Worm (Caenorhabditis elegans) whole organism, midembryonic: ENCODE measurements around the gene mam-5.
A peak's percentile ranks its signal among the peaks of the same experiment; 100 is the strongest.

ENCODE experiments used
- T22C8.4 ChIP-seq: fragments of 200-800 bp; sonication (Bioruptor generic); IDR thresholded peaks from 2 replicates; pipeline ENCODE4 v1.3.6; 2022; ENCODE audit warnings: missing genetic modification characterization, missing compliant biosample characterization
- cog-1 ChIP-seq: sonication (generic microtip); optimal IDR thresholded peaks from 2 replicates; lab custom pipeline; 2016; ENCODE audit warnings: missing genetic modification characterization, missing compliant biosample characterization
- flt-1 ChIP-seq: fragments of 200-800 bp; sonication (Bioruptor generic); IDR thresholded peaks from 2 replicates; pipeline ENCODE4 v1.3.6; 2022; ENCODE audit warnings: missing genetic modification characterization, missing compliant biosample characterization
- klf-2 ChIP-seq: fragments of 200-800 bp; sonication (Bioruptor generic); conservative IDR thresholded peaks from 2 replicates; pipeline ENCODE4 v1.3.6; 2022; ENCODE audit warnings: missing genetic modification reagents, missing genetic modification characterization, missing compliant biosample characterization
- med-1 ChIP-seq: sonication (generic microtip); optimal IDR thresholded peaks from 2 replicates; lab custom pipeline; 2017; ENCODE audit warnings: missing genetic modification characterization, mild to moderate bottlenecking, missing compliant biosample characterization, antibody characterized with exemption, missing genetic modification reagents; ENCODE audit not compliant: insufficient read depth
- ref-1 ChIP-seq: fragments of 200-800 bp; sonication (Bioruptor generic); conservative IDR thresholded peaks from 2 replicates; pipeline ENCODE4 v1.3.6; 2022; ENCODE audit warnings: missing genetic modification reagents, missing genetic modification characterization, missing compliant biosample characterization
- tab-1 ChIP-seq: fragments of 200-800 bp; sonication (Bioruptor generic); IDR thresholded peaks from 2 replicates; pipeline ENCODE4 v1.3.6; 2022; ENCODE audit warnings: missing genetic modification characterization, missing compliant biosample characterization
- ztf-23 ChIP-seq: fragments of 200-800 bp; sonication (Bioruptor generic); IDR thresholded peaks from 2 replicates; pipeline ENCODE4 v1.3.6; 2022; ENCODE audit warnings: missing genetic modification reagents, missing genetic modification characterization, missing compliant biosample characterization
- ztf-29 ChIP-seq: fragments of 200-800 bp; sonication (Bioruptor generic); IDR thresholded peaks from 2 replicates; pipeline ENCODE4 v1.3.6; 2022; ENCODE audit warnings: missing genetic modification reagents, missing genetic modification characterization, missing compliant biosample characterization

Gene mam-5

ce11 chrV:9950861-9951260, 1.6 kb upstream of the mam-5 start, which contains the start of gene ttr-46:
TSS of gene ttr-46 (plus strand) at chrV:9951233.
- TF ChIP-seq klf-2 (GFP tag; lab: Robert Waterston, UW) (no peak), tab-1 (GFP tag; lab: Robert Waterston, UW) (no peak), ztf-29 (no peak), ref-1 (GFP tag; lab: Robert Waterston, UW) (no peak), cog-1 (tag; lab: Kevin White, UChicago) (no peak), T22C8.4 (GFP tag; lab: Robert Waterston, UW) (no peak), med-1 (GFP tag; lab: Kevin White, UChicago) (no peak), flt-1 (GFP tag; lab: Robert Waterston, UW) (no peak), ztf-23 (GFP tag; lab: Robert Waterston, UW) (no peak)

DNA sequence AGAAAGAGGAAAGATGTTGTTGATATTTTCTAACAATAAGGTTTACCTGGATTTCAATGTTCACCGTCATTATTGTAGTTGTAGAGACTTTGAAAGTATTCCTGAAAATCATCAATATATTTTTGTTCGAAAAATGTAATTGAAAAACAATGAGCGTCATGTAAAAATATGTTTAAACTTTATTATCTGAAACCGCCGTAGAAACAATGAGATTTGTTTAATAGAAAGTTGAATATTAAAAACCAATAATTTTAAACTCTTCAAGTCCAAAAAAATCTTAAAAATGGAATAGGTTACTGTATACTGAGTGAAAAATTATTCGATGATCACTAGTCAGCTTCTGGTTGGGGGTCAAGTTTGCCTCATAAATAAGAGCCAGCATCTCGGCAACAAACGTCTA, 5.7 kb downstream of the mam-5 start, which contains the start of gene anmt-3:
TSS of gene anmt-3 (minus strand) at position 101 of the 400 bp plus-strand sequence.
- TF ChIP-seq cog-1 (tag; lab: Kevin White, UChicago) (no peak), T22C8.4 (GFP tag; lab: Robert Waterston, UW) (no peak), ref-1 (GFP tag; lab: Robert Waterston, UW) (no peak), tab-1 (GFP tag; lab: Robert Waterston, UW) (no peak)

DNA sequence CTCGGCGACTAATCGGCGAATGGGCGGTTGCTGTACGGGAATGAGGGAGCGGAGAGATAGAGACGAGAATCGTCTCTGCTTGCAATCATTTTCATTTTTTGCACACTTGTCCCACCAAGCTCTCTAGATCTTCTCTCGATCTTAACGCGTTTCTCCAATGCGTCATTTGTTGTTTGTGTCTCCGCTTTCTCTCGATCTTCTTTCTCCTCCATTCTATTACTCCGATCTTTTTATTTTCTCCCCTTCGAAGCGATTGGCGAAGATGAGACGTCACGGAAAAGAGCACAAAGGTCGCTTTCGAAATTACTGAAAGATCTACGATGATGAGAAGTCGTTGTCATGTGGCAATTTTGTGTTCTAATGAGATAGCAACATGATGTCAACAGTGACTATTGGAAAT, 6.2 kb downstream of the mam-5 start:
- TF ChIP-seq ref-1 (GFP tag; lab: Robert Waterston, UW) (no peak), flt-1 (GFP tag; lab: Robert Waterston, UW) (no peak), cog-1 (tag; lab: Kevin White, UChicago) (no peak), tab-1 (GFP tag; lab: Robert Waterston, UW) (no peak), klf-2 (GFP tag; lab: Robert Waterston, UW) (no peak), T22C8.4 (GFP tag; lab: Robert Waterston, UW) (no peak), med-1 (GFP tag; lab: Kevin White, UChicago) (no peak), ztf-29 (no peak), ztf-23 (GFP tag; lab: Robert Waterston, UW) (no peak)

- TF ChIP-seq T22C8.4 (GFP tag; lab: Robert Waterston, UW), result no peak
- TF ChIP-seq tab-1 (GFP tag; lab: Robert Waterston, UW), result no peak
- no peak for TF ChIP-seq ref-1 (GFP tag; lab: Robert Waterston, UW)
- TF ChIP-seq med-1 (GFP tag; lab: Kevin White, UChicago), result no peak
- no peak for TF ChIP-seq klf-2 (GFP tag; lab: Robert Waterston, UW)
- no peak for TF ChIP-seq ztf-29
- no peak for TF ChIP-seq flt-1 (GFP tag; lab: Robert Waterston, UW)
- no peak for TF ChIP-seq ztf-23 (GFP tag; lab: Robert Waterston, UW)
- TF ChIP-seq cog-1 (tag; lab: Kevin White, UChicago), result no peak
Observed at ce11 chrV:9960376-9960775, 7.9 kb downstream of the mam-5 start, which contains the start of gene T07C12.10. TSS of gene T07C12.10 (minus strand) at chrV:9960476.

DNA sequence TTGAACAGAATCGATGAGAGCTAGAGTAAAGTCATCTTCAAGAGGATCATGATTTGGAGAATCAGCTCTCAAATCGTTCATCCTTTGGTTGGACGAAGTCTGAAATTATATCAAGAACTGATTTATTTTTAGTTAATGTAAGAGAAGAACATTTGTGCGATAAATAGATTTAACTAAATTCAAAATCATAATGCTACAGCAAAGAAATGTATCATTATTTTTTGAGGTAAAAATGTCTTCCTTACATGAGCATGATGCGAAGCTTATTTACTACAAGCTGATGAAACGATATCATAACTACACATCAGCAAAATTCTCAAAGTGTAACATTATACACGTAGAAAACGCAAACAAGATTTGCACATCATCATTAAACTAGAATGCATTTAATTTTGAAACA, 9.9 kb downstream of the mam-5 start, which contains the start of gene madf-4:
TSS of gene madf-4 (minus strand) at position 101 of the 400 bp plus-strand sequence.
- no peak for TF ChIP-seq ztf-23 (GFP tag; lab: Robert Waterston, UW)
- no peak for TF ChIP-seq flt-1 (GFP tag; lab: Robert Waterston, UW)
- no peak for TF ChIP-seq ref-1 (GFP tag; lab: Robert Waterston, UW)
- TF ChIP-seq klf-2 (GFP tag; lab: Robert Waterston, UW), result no peak
- no peak for TF ChIP-seq med-1 (GFP tag; lab: Kevin White, UChicago)
- TF ChIP-seq cog-1 (tag; lab: Kevin White, UChicago), result no peak
- TF ChIP-seq T22C8.4 (GFP tag; lab: Robert Waterston, UW), result no peak
- no peak for TF ChIP-seq ztf-29
- no peak for TF ChIP-seq tab-1 (GFP tag; lab: Robert Waterston, UW)

DNA sequence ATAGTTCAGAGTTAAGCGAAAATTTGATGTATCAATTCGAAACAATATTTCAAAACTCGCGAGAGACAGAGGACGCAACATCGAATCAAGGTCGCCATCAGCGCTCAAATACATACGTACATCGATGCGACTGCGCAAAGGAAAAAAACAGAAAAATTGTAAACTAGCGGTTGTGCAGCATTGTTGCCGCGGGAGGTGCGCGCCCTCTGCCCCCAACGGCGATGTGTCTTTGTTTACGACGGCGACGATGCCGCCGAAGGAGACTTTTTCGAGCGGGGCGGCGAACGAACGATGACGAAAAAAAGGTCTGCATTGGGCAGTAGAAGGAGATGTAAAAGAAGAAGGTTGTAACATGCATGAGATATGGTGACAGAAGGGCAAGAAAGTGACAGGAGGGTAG, 10.4 kb downstream of the mam-5 start:
- TF ChIP-seq T22C8.4 (GFP tag; lab: Robert Waterston, UW) (no peak), ref-1 (GFP tag; lab: Robert Waterston, UW) (no peak), ztf-23 (GFP tag; lab: Robert Waterston, UW) (no peak), ztf-29 (no peak), med-1 (GFP tag; lab: Kevin White, UChicago) (no peak), klf-2 (GFP tag; lab: Robert Waterston, UW) (no peak), flt-1 (GFP tag; lab: Robert Waterston, UW) (0 out of 2 replicates have a peak, but pooled peaks have one; percentile 9)

DNA sequence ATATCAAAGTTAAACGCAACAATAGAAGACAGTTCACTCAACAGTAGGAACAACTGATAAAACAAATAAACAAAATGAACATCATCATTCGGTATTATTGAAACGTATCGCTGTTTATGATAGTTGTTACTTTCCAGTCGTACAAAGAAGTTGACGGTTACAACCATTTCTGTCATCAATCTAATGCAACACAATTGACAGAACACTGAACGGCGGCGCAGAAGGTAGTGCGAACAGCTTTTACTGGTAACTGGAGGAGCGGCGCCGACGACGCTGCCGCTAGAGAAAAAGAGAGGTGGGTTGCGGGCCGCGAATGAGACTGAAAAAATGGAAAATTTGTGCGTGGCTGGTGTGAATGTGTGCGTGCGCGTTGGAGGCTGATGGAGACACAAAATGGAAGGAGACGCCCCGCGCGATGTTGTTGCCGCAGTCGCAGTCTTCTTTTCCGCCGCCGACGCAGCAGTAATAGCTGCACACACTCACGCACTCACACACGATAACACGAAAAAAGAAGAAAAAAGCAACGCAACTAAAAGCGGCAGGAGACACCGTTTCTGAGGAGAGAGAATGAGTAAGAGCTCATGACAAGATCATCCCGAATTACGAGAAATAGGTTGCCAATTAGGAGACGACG, 11.8 kb downstream of the mam-5 start:
- TF ChIP-seq ztf-23 (GFP tag; lab: Robert Waterston, UW), result no peak
- TF ChIP-seq tab-1 (GFP tag; lab: Robert Waterston, UW), result no peak
- TF ChIP-seq ref-1 (GFP tag; lab: Robert Waterston, UW), result no peak
- no peak for TF ChIP-seq ztf-29
- TF ChIP-seq klf-2 (GFP tag; lab: Robert Waterston, UW), result no peak
- no peak for TF ChIP-seq cog-1 (tag; lab: Kevin White, UChicago)
- no peak for TF ChIP-seq med-1 (GFP tag; lab: Kevin White, UChicago)
- TF ChIP-seq T22C8.4 (GFP tag; lab: Robert Waterston, UW), result no peak
- TF ChIP-seq flt-1 (GFP tag; lab: Robert Waterston, UW), result no peak

ce11 chrV:9965891-9966290, 13.4 kb downstream of the mam-5 start:
- TF ChIP-seq med-1 (GFP tag; lab: Kevin White, UChicago), result no peak
- TF ChIP-seq klf-2 (GFP tag; lab: Robert Waterston, UW), result no peak
- TF ChIP-seq ref-1 (GFP tag; lab: Robert Waterston, UW), result no peak
- TF ChIP-seq ztf-29, result no peak
- TF ChIP-seq tab-1 (GFP tag; lab: Robert Waterston, UW), result no peak
- TF ChIP-seq flt-1 (GFP tag; lab: Robert Waterston, UW), result no peak
- TF ChIP-seq cog-1 (tag; lab: Kevin White, UChicago), result no peak
- no peak for TF ChIP-seq T22C8.4 (GFP tag; lab: Robert Waterston, UW)
- TF ChIP-seq ztf-23 (GFP tag; lab: Robert Waterston, UW), result no peak

- TF ChIP-seq ref-1 (GFP tag; lab: Robert Waterston, UW) (peak; percentile 87), klf-2 (GFP tag; lab: Robert Waterston, UW) (peak; percentile 95), med-1 (GFP tag; lab: Kevin White, UChicago) (peak; percentile 70), tab-1 (GFP tag; lab: Robert Waterston, UW) (peak; percentile 96), ztf-29 (peak; percentile 88), T22C8.4 (GFP tag; lab: Robert Waterston, UW) (peak; percentile 92), ztf-23 (GFP tag; lab: Robert Waterston, UW) (peak; percentile 97), flt-1 (GFP tag; lab: Robert Waterston, UW) (peak; percentile 97), cog-1 (tag; lab: Kevin White, UChicago) (peak; percentile 85)
Observed at ce11 chrV:9970119-9970518, 17.6 kb downstream of the mam-5 start.
